Worm (Caenorhabditis elegans) whole organism, L1 larva: ENCODE measurements around the gene sar-1.

Experiments used
- C16A3.4 ChIP-seq: fragments of 150-350 bp; optimal IDR thresholded peaks from 2 replicates; lab custom pipeline; 2014; ENCODE audit warnings: missing biosample characterization, missing genetic modification characterization
- C34B4.2 ChIP-seq: sonication (generic microtip); optimal IDR thresholded peaks from 2 replicates; lab custom pipeline; 2017; ENCODE audit warnings: mild to moderate bottlenecking, missing genetic modification characterization, missing compliant biosample characterization
- F16B12.6 ChIP-seq: fragments of 150-350 bp; optimal IDR thresholded peaks from 2 replicates; lab custom pipeline; 2014; ENCODE audit warnings: missing biosample characterization, missing genetic modification characterization
- Y116A8C.19 ChIP-seq: sonication (generic microtip); optimal IDR thresholded peaks from 2 replicates; lab custom pipeline; 2016; ENCODE audit warnings: missing compliant biosample characterization, missing genetic modification characterization, borderline replicate concordance
- alr-1 ChIP-seq: fragments of 200-800 bp; sonication (Bioruptor generic); optimal IDR thresholded peaks from 2 replicates; lab custom pipeline; 2018; ENCODE audit warnings: borderline replicate concordance, mild to moderate bottlenecking, missing genetic modification characterization, missing compliant biosample characterization
- aly-2 ChIP-seq: fragments of 150-350 bp; optimal IDR thresholded peaks from 2 replicates; lab custom pipeline; 2014; ENCODE audit warnings: missing biosample characterization, missing genetic modification characterization
- blmp-1 ChIP-seq: fragments of 150-350 bp; optimal IDR thresholded peaks from 2 replicates; lab custom pipeline; 2014; ENCODE audit warnings: missing biosample characterization, missing genetic modification characterization
- ceh-63 ChIP-seq: fragments of 200-800 bp; sonication (Bioruptor generic); optimal IDR thresholded peaks from 2 replicates; lab custom pipeline; 2018; ENCODE audit warnings: mild to moderate bottlenecking, missing genetic modification characterization, missing compliant biosample characterization
- ceh-8 ChIP-seq: fragments of 200-800 bp; sonication (Bioruptor generic); optimal IDR thresholded peaks from 2 replicates; lab custom pipeline; 2018; ENCODE audit warnings: mild to moderate bottlenecking, missing genetic modification characterization, moderate library complexity, missing compliant biosample characterization
- ceh-88 ChIP-seq: fragments of 200-800 bp; sonication (Bioruptor generic); IDR thresholded peaks from 2 replicates; pipeline ENCODE4 v1.3.6; 2022; ENCODE audit warnings: missing genetic modification characterization, missing compliant biosample characterization
- ceh-90 ChIP-seq: sonication (generic microtip); optimal IDR thresholded peaks from 2 replicates; lab custom pipeline; 2016; ENCODE audit warnings: missing genetic modification characterization, missing compliant biosample characterization
- ces-1 ChIP-seq: fragments of 150-350 bp; optimal IDR thresholded peaks from 2 replicates; lab custom pipeline; 2014; ENCODE audit warnings: missing biosample characterization, missing genetic modification reagents, missing genetic modification characterization
- dpl-1 ChIP-seq, 3 experiments: fragments of 150-350 bp in 2 of 3; sonication (generic microtip) in 1 of 3; optimal IDR thresholded peaks; 2 replicates each; lab custom pipeline; 2014 to 2017; ENCODE audit warnings: missing biosample characterization in 3 of 3, missing genetic modification characterization in 3 of 3, missing genetic modification reagents in 3 of 3
- efl-3 ChIP-seq: fragments of 200-800 bp; sonication (Bioruptor generic); optimal IDR thresholded peaks from 2 replicates; lab custom pipeline; 2018; ENCODE audit warnings: mild to moderate bottlenecking, missing genetic modification characterization, missing compliant biosample characterization
- egl-13 ChIP-seq: sonication (generic microtip); optimal IDR thresholded peaks from 2 replicates; lab custom pipeline; 2016; ENCODE audit warnings: missing genotype, missing genetic modification reagents, missing genetic modification characterization, missing compliant biosample characterization
- egl-27 ChIP-seq, 2 experiments: fragments of 150-350 bp in 1 of 2; sonication (generic microtip); optimal IDR thresholded peaks; 3 replicates each; lab custom pipeline; 2017 to 2018; ENCODE audit warnings: missing biosample characterization in 2 of 2, missing genetic modification characterization in 2 of 2, missing genetic modification reagents in 2 of 2
- elt-3 ChIP-seq, 6 experiments: fragments of 150-350 bp in 1 of 6; sonication (generic microtip); optimal IDR thresholded peaks; 2 replicates each; lab custom pipeline; 2017 to 2018; ENCODE audit warnings: missing biosample characterization in 6 of 6, missing genetic modification characterization in 6 of 6, inconsistent platforms in 1 of 6
- ets-5 ChIP-seq: fragments of 200-800 bp; sonication (Bioruptor generic); IDR thresholded peaks from 2 replicates; pipeline ENCODE4 v1.3.6; 2022; ENCODE audit warnings: missing genetic modification characterization, missing compliant biosample characterization
- fkh-10 ChIP-seq: sonication (generic microtip); optimal IDR thresholded peaks from 2 replicates; lab custom pipeline; 2017; ENCODE audit warnings: missing biosample characterization, missing genetic modification reagents, missing genetic modification characterization
- fkh-4 ChIP-seq: sonication (generic microtip); optimal IDR thresholded peaks from 2 replicates; lab custom pipeline; 2016; ENCODE audit warnings: missing compliant biosample characterization, missing genetic modification characterization, borderline replicate concordance
- fkh-8 ChIP-seq: sonication (generic microtip); optimal IDR thresholded peaks from 2 replicates; lab custom pipeline; 2016; ENCODE audit warnings: mild to moderate bottlenecking, missing genetic modification characterization, missing compliant biosample characterization
- fos-1 ChIP-seq: fragments of 150-350 bp; optimal IDR thresholded peaks from 2 replicates; lab custom pipeline; 2014; ENCODE audit warnings: missing biosample characterization, missing genetic modification characterization
- hlh-4 ChIP-seq: sonication (generic microtip); optimal IDR thresholded peaks from 2 replicates; lab custom pipeline; 2016; ENCODE audit warnings: mild to moderate bottlenecking, missing genetic modification characterization, missing compliant biosample characterization
- hpl-2 ChIP-seq: fragments of 150-350 bp; optimal IDR thresholded peaks from 2 replicates; lab custom pipeline; 2014; ENCODE audit warnings: missing biosample characterization, missing genetic modification reagents, missing genetic modification characterization
- isw-1 ChIP-seq: fragments of 200-800 bp; sonication (Bioruptor generic); IDR thresholded peaks from 2 replicates; pipeline ENCODE4 v1.3.6; 2022; ENCODE audit warnings: missing genetic modification characterization, missing compliant biosample characterization
- jun-1 ChIP-seq: fragments of 150-350 bp; optimal IDR thresholded peaks from 2 replicates; lab custom pipeline; 2014; ENCODE audit warnings: missing biosample characterization, missing genetic modification reagents, missing genetic modification characterization
- lin-14 ChIP-seq: fragments of 200-800 bp; sonication (Bioruptor generic); optimal IDR thresholded peaks from 2 replicates; lab custom pipeline; 2018; ENCODE audit warnings: mild to moderate bottlenecking, missing genetic modification characterization, moderate library complexity, missing compliant biosample characterization
- lin-35 ChIP-seq, 2 experiments: fragments of 150-350 bp; optimal IDR thresholded peaks; 2 replicates each; lab custom pipeline; 2014; ENCODE audit warnings: missing biosample characterization in 2 of 2, missing genetic modification characterization in 2 of 2, missing genetic modification reagents in 2 of 2
- lsy-2 ChIP-seq, 2 experiments: fragments of 150-350 bp; optimal IDR thresholded peaks; 2 replicates each; lab custom pipeline; 2014; ENCODE audit warnings: missing biosample characterization in 2 of 2, missing genetic modification characterization in 2 of 2
- mab-9 ChIP-seq: fragments of 200-800 bp; sonication (Bioruptor generic); IDR thresholded peaks from 2 replicates; pipeline ENCODE4 v1.3.6; 2022; ENCODE audit warnings: missing genetic modification reagents, missing genetic modification characterization, missing compliant biosample characterization
- mef-2 ChIP-seq: fragments of 150-350 bp; optimal IDR thresholded peaks from 2 replicates; lab custom pipeline; 2014; ENCODE audit warnings: missing biosample characterization, missing genetic modification characterization
- nhr-19 ChIP-seq: fragments of 200-800 bp; sonication (Bioruptor generic); conservative IDR thresholded peaks from 2 replicates; pipeline ENCODE4 v1.3.6; 2022; ENCODE audit warnings: missing genetic modification characterization, missing compliant biosample characterization
- nhr-47 ChIP-seq: sonication (generic microtip); optimal IDR thresholded peaks from 2 replicates; lab custom pipeline; 2016; ENCODE audit warnings: mild to moderate bottlenecking, missing genetic modification characterization, moderate library complexity, missing compliant biosample characterization
- nhr-77 ChIP-seq: fragments of 150-350 bp; optimal IDR thresholded peaks from 2 replicates; lab custom pipeline; 2014; ENCODE audit warnings: missing biosample characterization, missing genetic modification characterization
- nhr-84 ChIP-seq: sonication (generic microtip); optimal IDR thresholded peaks from 2 replicates; lab custom pipeline; 2017; ENCODE audit warnings: missing biosample characterization, missing genetic modification characterization
- pax-3 ChIP-seq: fragments of 200-800 bp; sonication (Bioruptor generic); optimal IDR thresholded peaks from 2 replicates; lab custom pipeline; 2018; ENCODE audit warnings: mild to moderate bottlenecking, missing genetic modification characterization, moderate library complexity, missing compliant biosample characterization
- pqm-1 ChIP-seq: sonication (generic microtip); optimal IDR thresholded peaks from 3 replicates; lab custom pipeline; 2017; ENCODE audit warnings: missing biosample characterization, missing genetic modification characterization
- skn-1 ChIP-seq: fragments of 150-350 bp; optimal IDR thresholded peaks from 2 replicates; lab custom pipeline; 2014; ENCODE audit warnings: missing biosample characterization, missing genetic modification characterization
- sox-4 ChIP-seq: sonication (generic microtip); optimal IDR thresholded peaks from 2 replicates; lab custom pipeline; 2016; ENCODE audit warnings: missing genetic modification characterization, missing compliant biosample characterization
- sptf-1 ChIP-seq: fragments of 150-350 bp; optimal IDR thresholded peaks from 2 replicates; lab custom pipeline; 2014; ENCODE audit warnings: missing biosample characterization, missing genetic modification characterization
- sup-37 ChIP-seq: fragments of 200-800 bp; sonication (Bioruptor generic); optimal IDR thresholded peaks from 2 replicates; lab custom pipeline; 2018; ENCODE audit warnings: mild to moderate bottlenecking, missing genetic modification characterization, missing compliant biosample characterization
- tbx-2 ChIP-seq: sonication (generic microtip); optimal IDR thresholded peaks from 2 replicates; lab custom pipeline; 2016; ENCODE audit warnings: missing genetic modification characterization, missing compliant biosample characterization
- tlp-1 ChIP-seq: fragments of 150-350 bp; optimal IDR thresholded peaks from 2 replicates; lab custom pipeline; 2014; ENCODE audit warnings: missing biosample characterization, missing genetic modification characterization
- unc-130 ChIP-seq: fragments of 150-350 bp; optimal IDR thresholded peaks from 2 replicates; lab custom pipeline; 2017; ENCODE audit warnings: missing biosample characterization, missing genetic modification characterization, inconsistent platforms
- unc-62 ChIP-seq: fragments of 150-350 bp; optimal IDR thresholded peaks from 2 replicates; lab custom pipeline; 2014; ENCODE audit warnings: missing biosample characterization, missing genetic modification reagents, missing genetic modification characterization
- unc-86 ChIP-seq: sonication (generic microtip); optimal IDR thresholded peaks from 2 replicates; lab custom pipeline; 2016; ENCODE audit warnings: missing genetic modification characterization, missing compliant biosample characterization
- vab-15 ChIP-seq: sonication (generic microtip); optimal IDR thresholded peaks from 2 replicates; lab custom pipeline; 2017; ENCODE audit warnings: missing genotype, mild to moderate bottlenecking, missing genetic modification characterization, missing compliant biosample characterization
- xbp-1 ChIP-seq: sonication (generic microtip); optimal IDR thresholded peaks from 2 replicates; lab custom pipeline; 2016; ENCODE audit warnings: missing genetic modification characterization, missing compliant biosample characterization
- zip-4 ChIP-seq: fragments of 200-800 bp; sonication (Bioruptor generic); optimal IDR thresholded peaks from 2 replicates; lab custom pipeline; 2018; ENCODE audit warnings: mild to moderate bottlenecking, missing genetic modification characterization, moderate library complexity, missing compliant biosample characterization
- ztf-11 ChIP-seq, 2 experiments: sonication (generic microtip); optimal IDR thresholded peaks; 2 replicates each; lab custom pipeline; 2016 to 2017; ENCODE audit warnings: missing genetic modification characterization in 2 of 2, missing biosample characterization in 1 of 2, missing compliant biosample characterization in 1 of 2

Gene sar-1

DNA sequence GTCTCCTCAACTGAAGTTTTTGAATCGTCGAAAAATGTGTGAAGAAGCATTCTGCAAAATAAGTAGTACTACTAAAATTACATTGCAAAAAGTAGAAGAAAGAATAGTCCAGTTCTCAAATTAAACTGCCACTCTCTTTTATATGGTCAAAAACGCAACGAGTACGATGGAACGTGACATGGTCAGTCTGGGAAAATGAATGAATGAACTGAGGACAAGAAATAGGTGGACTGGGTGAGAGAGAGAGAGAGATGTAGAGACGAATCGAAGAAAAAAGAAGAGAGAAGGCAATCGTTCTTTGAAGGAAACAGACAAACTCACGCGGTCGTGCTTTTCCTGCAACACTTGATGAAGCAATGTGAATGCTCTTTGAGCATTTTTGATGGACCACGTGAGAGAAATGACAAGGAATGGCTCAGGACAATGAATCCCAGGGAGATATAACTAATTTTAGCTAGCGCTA is 36.1 kb downstream of the sar-1 start, which contains the start of gene M01H9.3 (continued):
- TF ChIP-seq lin-35 (GFP tag; optimal IDR thresholded peaks at IDR 0.05; lab: Kevin White, UChicago) (peak; percentile 62 to 80), nhr-47 (peak; percentile 51), lsy-2 (tag; optimal IDR thresholded peaks at IDR 0.05; lab: Kevin White, UChicago) (peak; percentile 66 to 79), nhr-84 (tag; lab: Kevin White, UChicago) (no peak), tlp-1 (no peak), F16B12.6 (tag; lab: Kevin White, UChicago) (no peak), hpl-2 (no peak)

DNA sequence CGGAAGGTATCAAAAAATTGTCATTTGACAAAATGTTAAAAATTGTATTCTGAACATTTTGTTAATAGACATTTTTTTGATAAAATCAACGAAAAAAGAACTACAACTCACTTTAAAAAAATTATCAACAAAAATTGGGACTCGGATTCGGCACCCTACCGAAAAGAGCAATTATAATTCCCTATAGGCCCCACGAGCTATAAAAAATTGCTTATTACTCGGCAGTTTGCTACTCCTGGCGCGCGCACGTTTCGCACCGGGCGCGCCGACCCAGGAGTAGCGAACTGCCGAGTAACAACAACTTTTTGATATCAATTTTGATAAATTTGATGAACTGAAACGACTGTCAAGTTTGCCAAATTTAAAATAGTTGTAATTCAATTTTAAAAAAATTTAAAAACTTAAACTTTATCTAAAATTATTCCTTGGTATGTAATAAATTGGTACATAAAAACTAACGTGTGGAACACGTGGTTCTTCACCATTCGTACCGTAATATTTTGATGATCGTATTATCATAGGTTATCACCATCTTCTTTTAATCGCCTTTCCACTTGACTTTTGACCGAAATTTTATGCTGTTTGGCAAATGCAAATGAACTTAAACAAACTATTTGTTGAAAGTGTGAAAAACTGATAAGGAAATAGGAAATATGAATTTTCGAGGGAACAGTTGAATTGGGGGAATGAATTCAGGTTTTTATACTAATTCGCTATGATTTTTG is 37.6 kb downstream of the sar-1 start:
- TF ChIP-seq zip-4 (GFP tag; lab: Kevin White, UChicago), result no peak
- TF ChIP-seq xbp-1, result no peak
- no peak for TF ChIP-seq C16A3.4
- no peak for TF ChIP-seq Y116A8C.19 (tag; lab: Kevin White, UChicago)
- TF ChIP-seq fkh-4, result no peak
- no peak for TF ChIP-seq fkh-10 (GFP tag; lab: Kevin White, UChicago)
- TF ChIP-seq hlh-4 (tag; lab: Kevin White, UChicago), result no peak
- TF ChIP-seq skn-1, result no peak
- TF ChIP-seq jun-1 (tag; lab: Kevin White, UChicago), result no peak
- no peak for TF ChIP-seq ztf-11 (tag; optimal IDR thresholded peaks at IDR 0.05; lab: Kevin White, UChicago)
- TF ChIP-seq nhr-19 (GFP tag; lab: Robert Waterston, UW), result peak; percentile 28
- no peak for TF ChIP-seq egl-13
- no peak for TF ChIP-seq F16B12.6 (tag; lab: Kevin White, UChicago)
- no peak for TF ChIP-seq nhr-77
- TF ChIP-seq unc-86 (tag; lab: Kevin White, UChicago), result no peak
- no peak for TF ChIP-seq isw-1
- TF ChIP-seq mef-2 (tag; lab: Kevin White, UChicago), result no peak
- no peak for TF ChIP-seq ceh-88
- no peak for TF ChIP-seq unc-130 (tag; lab: Kevin White, UChicago)
- no peak for TF ChIP-seq ceh-90 (tag; lab: Kevin White, UChicago)
- no peak for TF ChIP-seq pax-3 (tag; lab: Kevin White, UChicago)
- TF ChIP-seq ces-1 (GFP tag; lab: Kevin White, UChicago), result no peak
- TF ChIP-seq tbx-2 (tag; lab: Kevin White, UChicago), result no peak
- TF ChIP-seq hpl-2, result no peak
- no peak for TF ChIP-seq sox-4 (tag; lab: Kevin White, UChicago)
- TF ChIP-seq vab-15 (tag; lab: Kevin White, UChicago), result no peak
- TF ChIP-seq efl-3, result no peak
- TF ChIP-seq aly-2 (tag; lab: Kevin White, UChicago), result no peak
- no peak for TF ChIP-seq alr-1 (tag; lab: Kevin White, UChicago)
- no peak for TF ChIP-seq sup-37 (GFP tag; lab: Kevin White, UChicago)
- no peak for TF ChIP-seq egl-27 (tag; optimal IDR thresholded peaks at IDR 0.05; lab: Kevin White, UChicago)
- TF ChIP-seq mab-9 (GFP tag; lab: Robert Waterston, UW), result no peak
- TF ChIP-seq lin-14 (GFP tag; lab: Kevin White, UChicago), result peak; percentile 18
- TF ChIP-seq C34B4.2, result no peak
- no peak for TF ChIP-seq unc-62
- no peak for TF ChIP-seq nhr-47
- TF ChIP-seq elt-3 (tag; optimal IDR thresholded peaks at IDR 0.05; lab: Kevin White, UChicago), result no peak
- TF ChIP-seq ceh-8, result no peak
- no peak for TF ChIP-seq dpl-1 (GFP tag; optimal IDR thresholded peaks at IDR 0.05; lab: Kevin White, UChicago)
- no peak for TF ChIP-seq ceh-63 (GFP tag; lab: Kevin White, UChicago)
- no peak for TF ChIP-seq ets-5 (GFP tag; lab: Robert Waterston, UW)
- no peak for TF ChIP-seq pqm-1 (tag; lab: Kevin White, UChicago)
- no peak for TF ChIP-seq blmp-1 (tag; lab: Kevin White, UChicago)
- no peak for TF ChIP-seq sptf-1
- no peak for TF ChIP-seq fos-1
- no peak for TF ChIP-seq fkh-8 (tag; lab: Kevin White, UChicago)
